Worm (Caenorhabditis elegans): ENCODE measurements around the gene F20D6.10.

DNA sequence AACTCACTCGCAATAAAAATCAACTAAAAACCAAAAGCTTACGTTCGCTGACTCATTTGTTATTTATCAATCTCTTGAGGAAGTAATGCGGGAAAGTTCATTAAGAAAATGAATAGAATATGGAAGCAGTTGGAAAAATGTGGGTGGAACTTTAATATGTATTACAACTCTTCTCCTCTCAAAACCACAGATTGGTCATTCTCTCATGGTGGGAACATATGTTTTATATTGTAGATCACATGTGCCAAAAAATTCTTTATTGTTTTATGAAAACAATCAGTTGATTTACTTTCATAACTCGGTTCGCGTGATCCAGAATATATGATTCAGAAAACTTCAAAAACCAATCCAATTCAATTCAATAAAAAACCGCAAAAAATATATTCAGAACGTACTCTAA is 24.1 kb downstream of the F20D6.10 start:
- no peak for TF ChIP-seq ZK546.5 (tag; optimal IDR thresholded peaks at IDR 0.05)
- TF ChIP-seq spr-3 (GFP tag; optimal IDR thresholded peaks at IDR 0.05): no peak
- no peak for TF ChIP-seq zag-1 (tag; optimal IDR thresholded peaks at IDR 0.05)
- TF ChIP-seq ces-1 (GFP tag; optimal IDR thresholded peaks at IDR 0.05): no peak
- no peak for TF ChIP-seq lir-3 (tag; optimal IDR thresholded peaks at IDR 0.05)
- no peak for TF ChIP-seq R02D3.7 (tag; optimal IDR thresholded peaks at IDR 0.05)
- TF ChIP-seq hlh-11 (tag; optimal IDR thresholded peaks at IDR 0.05): no peak
- no peak for TF ChIP-seq lin-39 (tag; optimal IDR thresholded peaks at IDR 0.05)
- no peak for TF ChIP-seq tag-97 (GFP tag; IDR thresholded peaks at IDR 0.05)
- TF ChIP-seq vab-7 (GFP tag; IDR thresholded peaks at IDR 0.05): no peak

Measured in whole organism, L4 larva.